Fruit fly (Drosophila melanogaster) whole organism, prepupa: ENCODE results near the gene CG1136.
A peak's percentile ranks its signal among the peaks of the same experiment; 100 is the strongest.

Source experiments
- CG10631 ChIP-seq: fragments of 200-800 bp; sonication (Bioruptor generic); optimal IDR thresholded peaks from 2 replicates; lab custom pipeline; 2016; ENCODE audit warnings: missing biosample characterization, missing genetic modification characterization
- CG10669 ChIP-seq: fragments of 200-800 bp; sonication (Bioruptor generic); optimal IDR thresholded peaks from 3 replicates; lab custom pipeline; 2018; ENCODE audit warnings: missing biosample characterization, mild to moderate bottlenecking, missing genetic modification characterization, moderate library complexity
- CG11762 ChIP-seq: fragments of 200-800 bp; sonication (Bioruptor generic); optimal IDR thresholded peaks from 3 replicates; lab custom pipeline; 2016; ENCODE audit warnings: missing biosample characterization, missing genetic modification characterization; ENCODE audit not compliant: insufficient read depth
- CG11902 ChIP-seq: fragments of 200-800 bp; sonication (Bioruptor generic); optimal IDR thresholded peaks from 3 replicates; lab custom pipeline; 2016; ENCODE audit warnings: missing biosample characterization, missing genetic modification characterization
- CG15336 ChIP-seq: fragments of 200-800 bp; sonication (Bioruptor generic); IDR thresholded peaks from 2 replicates; pipeline ENCODE4 v1.3.6; 2022; ENCODE audit warnings: missing biosample characterization, missing genetic modification characterization
- CG1621 ChIP-seq: fragments of 200-800 bp; sonication (Bioruptor generic); optimal IDR thresholded peaks from 3 replicates; lab custom pipeline; 2018; ENCODE audit warnings: missing biosample characterization, mild to moderate bottlenecking, missing genetic modification characterization
- CG16779 ChIP-seq: fragments of 200-800 bp; sonication (Bioruptor generic); optimal IDR thresholded peaks from 3 replicates; lab custom pipeline; 2017; ENCODE audit warnings: missing biosample characterization, mild to moderate bottlenecking, missing genetic modification characterization
- CG3032 ChIP-seq: fragments of 200-800 bp; optimal IDR thresholded peaks from 2 replicates; lab custom pipeline; 2019; ENCODE audit warnings: missing biosample characterization, mild to moderate bottlenecking, missing genetic modification characterization, moderate library complexity
- CG31627 ChIP-seq: fragments of 200-800 bp; sonication (Bioruptor generic); optimal IDR thresholded peaks from 3 replicates; lab custom pipeline; 2016; ENCODE audit warnings: missing biosample characterization, missing genetic modification characterization
- CG32006 ChIP-seq: fragments of 200-800 bp; sonication (Bioruptor generic); optimal IDR thresholded peaks from 3 replicates; lab custom pipeline; 2017; ENCODE audit warnings: missing biosample characterization, mild to moderate bottlenecking, missing genetic modification characterization
- CG34406 ChIP-seq: fragments of 200-800 bp; sonication (Bioruptor generic); optimal IDR thresholded peaks from 3 replicates; lab custom pipeline; 2016; ENCODE audit warnings: missing biosample characterization, missing genetic modification characterization
- CG3919 ChIP-seq: fragments of 200-800 bp; sonication (Bioruptor generic); optimal IDR thresholded peaks from 3 replicates; lab custom pipeline; 2016; ENCODE audit warnings: missing biosample characterization, missing genetic modification characterization
- CG6163 ChIP-seq: fragments of 200-800 bp; sonication (Bioruptor generic); IDR thresholded peaks from 3 replicates; pipeline ENCODE4 v1.3.6; 2022; ENCODE audit warnings: missing biosample characterization, missing genetic modification characterization
- CG6276 ChIP-seq: fragments of 200-800 bp; sonication (Bioruptor generic); optimal IDR thresholded peaks from 2 replicates; lab custom pipeline; 2017; ENCODE audit warnings: missing biosample characterization, mild to moderate bottlenecking, missing genetic modification characterization
- CG6792 ChIP-seq: fragments of 200-800 bp; sonication (Bioruptor generic); optimal IDR thresholded peaks from 3 replicates; lab custom pipeline; 2016; ENCODE audit warnings: missing biosample characterization, missing genetic modification characterization
- CG6808 ChIP-seq: fragments of 200-800 bp; sonication (Bioruptor generic); optimal IDR thresholded peaks from 3 replicates; lab custom pipeline; 2017; ENCODE audit warnings: missing biosample characterization, missing genetic modification characterization, mild to moderate bottlenecking, moderate library complexity, missing genetic modification reagents
- CG6854 ChIP-seq: fragments of 200-800 bp; sonication (Bioruptor generic); optimal IDR thresholded peaks from 2 replicates; lab custom pipeline; 2017; ENCODE audit warnings: missing biosample characterization, mild to moderate bottlenecking, missing genetic modification characterization
- CG7368 ChIP-seq: fragments of 200-800 bp; sonication (Bioruptor generic); optimal IDR thresholded peaks from 3 replicates; lab custom pipeline; 2016; ENCODE audit warnings: missing biosample characterization, missing genetic modification characterization
- CG8119 ChIP-seq: fragments of 200-800 bp; sonication (Bioruptor generic); IDR thresholded peaks from 3 replicates; pipeline ENCODE4 v1.3.6; 2022; ENCODE audit warnings: missing biosample characterization, missing genetic modification characterization
- CG8319 ChIP-seq: fragments of 200-800 bp; sonication (Bioruptor generic); optimal IDR thresholded peaks from 3 replicates; lab custom pipeline; 2016; ENCODE audit warnings: missing biosample characterization, missing genetic modification characterization
- CG9139 ChIP-seq: fragments of 200-800 bp; sonication (Bioruptor generic); optimal IDR thresholded peaks from 3 replicates; lab custom pipeline; 2017; ENCODE audit warnings: missing biosample characterization, mild to moderate bottlenecking, missing genetic modification characterization
- Eip75B ChIP-seq: fragments of 200-800 bp; sonication (Bioruptor generic); optimal IDR thresholded peaks from 3 replicates; lab custom pipeline; 2016; ENCODE audit warnings: missing biosample characterization, missing genetic modification characterization
- Eip78C ChIP-seq: fragments of 200-800 bp; sonication (Bioruptor generic); peaks from one replicate; lab custom pipeline; 2016; ENCODE audit warnings: missing biosample characterization, missing genetic modification characterization
- Eip93F ChIP-seq: fragments of 200-800 bp; sonication (Bioruptor generic); optimal IDR thresholded peaks from 2 replicates; lab custom pipeline; 2016; ENCODE audit warnings: missing biosample characterization, mild to moderate bottlenecking, missing genetic modification characterization
- Hr38 ChIP-seq: sonication (Bioruptor generic); optimal IDR thresholded peaks from 2 replicates; lab custom pipeline; 2016; ENCODE audit warnings: missing biosample characterization, missing genetic modification characterization
- Hr39 ChIP-seq: fragments of 200-800 bp; sonication (Bioruptor generic); optimal IDR thresholded peaks from 2 replicates; lab custom pipeline; 2016; ENCODE audit warnings: missing biosample characterization, missing genetic modification characterization
- Hr4 ChIP-seq: fragments of 200-800 bp; sonication (Bioruptor generic); optimal IDR thresholded peaks from 3 replicates; lab custom pipeline; 2016; ENCODE audit warnings: missing biosample characterization, missing genetic modification characterization
- Lpt ChIP-seq: fragments of 200-800 bp; sonication (Bioruptor generic); optimal IDR thresholded peaks from 3 replicates; lab custom pipeline; 2016; ENCODE audit warnings: missing biosample characterization, missing genetic modification characterization
- Met ChIP-seq: fragments of 200-800 bp; sonication (Bioruptor generic); optimal IDR thresholded peaks from 3 replicates; lab custom pipeline; 2016; ENCODE audit warnings: missing biosample characterization, missing genetic modification characterization
- OdsH ChIP-seq: fragments of 200-800 bp; sonication (Bioruptor generic); optimal IDR thresholded peaks from 3 replicates; lab custom pipeline; 2016; ENCODE audit warnings: missing biosample characterization, missing genetic modification characterization
- Sox15 ChIP-seq: fragments of 200-800 bp; sonication (Bioruptor generic); optimal IDR thresholded peaks from 3 replicates; lab custom pipeline; 2016; ENCODE audit warnings: missing biosample characterization, missing genetic modification characterization
- achi ChIP-seq: fragments of 200-800 bp; sonication (Bioruptor generic); optimal IDR thresholded peaks from 3 replicates; lab custom pipeline; 2016; ENCODE audit warnings: missing biosample characterization, missing genetic modification characterization
- acj6 ChIP-seq: fragments of 200-800 bp; sonication (Bioruptor generic); optimal IDR thresholded peaks from 3 replicates; lab custom pipeline; 2016; ENCODE audit warnings: missing biosample characterization, missing genetic modification characterization
- cyc ChIP-seq: fragments of 200-800 bp; sonication (Bioruptor generic); optimal IDR thresholded peaks from 3 replicates; lab custom pipeline; 2016; ENCODE audit warnings: missing biosample characterization, missing genetic modification characterization
- eg ChIP-seq: fragments of 200-800 bp; sonication (Bioruptor generic); IDR thresholded peaks from 3 replicates; pipeline ENCODE4 v1.3.6; 2022; ENCODE audit warnings: missing biosample characterization, missing genetic modification characterization
- esn ChIP-seq: fragments of 200-800 bp; sonication (Bioruptor generic); optimal IDR thresholded peaks from 2 replicates; lab custom pipeline; 2016; ENCODE audit warnings: missing biosample characterization, mild to moderate bottlenecking, missing genetic modification characterization, moderate library complexity
- fd85E ChIP-seq: fragments of 200-800 bp; sonication (Bioruptor generic); optimal IDR thresholded peaks from 3 replicates; lab custom pipeline; 2016; ENCODE audit warnings: missing biosample characterization, missing genetic modification characterization
- fkh ChIP-seq: fragments of 200-800 bp; sonication (Bioruptor generic); optimal IDR thresholded peaks from 3 replicates; lab custom pipeline; 2017; ENCODE audit warnings: missing biosample characterization, mild to moderate bottlenecking, missing genetic modification characterization, moderate library complexity
- lz ChIP-seq: fragments of 200-800 bp; sonication (Bioruptor generic); optimal IDR thresholded peaks from 3 replicates; lab custom pipeline; 2016; ENCODE audit warnings: missing biosample characterization, missing genetic modification characterization
- pdm3 ChIP-seq: fragments of 200-800 bp; sonication (Bioruptor generic); optimal IDR thresholded peaks from 3 replicates; lab custom pipeline; 2016; ENCODE audit warnings: missing biosample characterization, missing genetic modification characterization
- salr ChIP-seq, 2 experiments: fragments of 200-800 bp; sonication (Bioruptor generic); optimal IDR thresholded peaks; 3 replicates each; lab custom pipeline; 2016 to 2018; ENCODE audit warnings: missing biosample characterization in 2 of 2, missing genetic modification characterization in 2 of 2, mild to moderate bottlenecking in 1 of 2
- spab ChIP-seq: fragments of 200-800 bp; sonication (Bioruptor generic); optimal IDR thresholded peaks from 2 replicates; lab custom pipeline; 2017; ENCODE audit warnings: missing biosample characterization, mild to moderate bottlenecking, missing genetic modification characterization, missing genetic modification reagents
- ss ChIP-seq, 2 experiments: fragments of 200-800 bp; sonication (Bioruptor generic); optimal IDR thresholded peaks; 2 replicates in 1 of 2; 3 replicates in 1 of 2; lab custom pipeline; 2017 to 2018; ENCODE audit warnings: mild to moderate bottlenecking in 2 of 2, missing biosample characterization in 2 of 2, missing genetic modification characterization in 2 of 2, moderate library complexity in 1 of 2
- svp ChIP-seq: fragments of 200-800 bp; sonication (Bioruptor generic); peaks from one replicate; lab custom pipeline; 2016; ENCODE audit warnings: missing biosample characterization, missing genetic modification characterization
- topi ChIP-seq: fragments of 200-800 bp; sonication (Bioruptor generic); optimal IDR thresholded peaks from 3 replicates; lab custom pipeline; 2016; ENCODE audit warnings: missing biosample characterization, missing genetic modification characterization
- vri ChIP-seq: fragments of 200-800 bp; sonication (Bioruptor generic); optimal IDR thresholded peaks from 3 replicates; lab custom pipeline; 2016; ENCODE audit warnings: missing biosample characterization, mild to moderate bottlenecking, missing genetic modification characterization

The CG1136 gene

DNA sequence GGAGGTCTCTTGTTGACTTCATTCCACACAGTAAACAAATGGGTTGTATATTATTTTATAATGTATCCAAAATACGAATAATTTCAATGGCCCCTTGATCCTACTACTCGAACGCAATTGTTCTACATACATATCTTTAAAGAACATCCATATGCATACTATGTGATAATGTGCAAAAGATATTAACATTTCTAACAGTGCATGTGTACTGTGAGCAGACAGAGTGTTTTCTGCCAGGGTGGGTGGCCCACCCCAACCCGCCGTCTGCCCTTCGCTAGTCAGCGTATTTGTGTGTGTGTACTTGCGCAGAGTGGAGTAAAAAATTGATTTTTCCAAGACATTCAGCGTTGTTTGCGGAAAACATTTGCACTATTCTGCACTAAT is 24.6 kb downstream of the CG1136 start (continued):
- TF ChIP-seq lz (peak; percentile 38), Eip75B (GFP tag; lab: Kevin White, UChicago) (no peak), CG10631 (GFP tag; lab: Kevin White, UChicago) (peak; percentile 86), topi (GFP tag; lab: Kevin White, UChicago) (peak; percentile 83), CG3032 (peak; percentile 91), CG7368 (GFP tag; lab: Kevin White, UChicago) (peak; percentile 83), CG11762 (GFP tag; lab: Kevin White, UChicago) (peak; percentile 85), CG11902 (GFP tag; lab: Kevin White, UChicago) (peak; percentile 70), CG31627 (peak; percentile 76), CG15336 (GFP tag; lab: Robert Waterston, UW) (peak; percentile 90), esn (GFP tag; lab: Kevin White, UChicago) (no peak), Hr4 (GFP tag; lab: Kevin White, UChicago) (peak; percentile 84), Hr39 (GFP tag; lab: Kevin White, UChicago) (peak; percentile 85), CG6808 (peak; percentile 37), CG32006 (GFP tag; lab: Kevin White, UChicago) (peak; percentile 44), CG6276 (GFP tag; lab: Kevin White, UChicago) (no peak), CG10669 (GFP tag; lab: Kevin White, UChicago) (peak; percentile 91), cyc (GFP tag; lab: Kevin White, UChicago) (peak; percentile 86), Lpt (peak; percentile 56), fkh (GFP tag; lab: Kevin White, UChicago) (no peak), CG6163 (GFP tag; lab: Robert Waterston, UW) (peak; percentile 97), ss (GFP tag; optimal IDR thresholded peaks at IDR 0.05; lab: Kevin White, UChicago) (no peak), Eip93F (GFP tag; lab: Kevin White, UChicago) (no peak)

DNA sequence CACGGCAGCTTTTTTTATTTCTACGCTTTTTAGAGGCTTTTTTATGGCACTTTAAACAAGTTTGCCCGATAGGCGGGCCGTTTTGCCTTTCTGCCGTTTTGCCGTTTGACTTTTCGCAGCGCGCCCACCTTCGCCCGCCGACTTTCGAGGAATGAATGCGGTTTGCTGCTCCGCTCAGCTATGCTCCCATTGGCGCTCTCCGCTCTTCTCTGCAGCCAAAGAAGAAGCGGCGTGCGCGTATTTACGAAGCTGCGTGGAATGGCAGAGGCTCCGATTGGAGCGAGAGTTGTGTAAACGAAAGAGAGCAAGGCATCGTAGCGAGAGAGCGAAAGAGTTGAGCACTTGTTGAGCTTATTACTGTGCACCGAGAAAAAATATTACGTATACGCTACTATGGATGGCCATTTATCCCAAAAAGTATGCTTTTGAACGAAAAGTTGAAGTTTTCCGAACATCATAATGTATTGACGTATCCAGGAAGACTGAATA is 25.2 kb downstream of the CG1136 start, which contains the start of gene wit:
Gene wit (minus strand): TSS at position 157 of the 489 bp plus-strand sequence.
- TF ChIP-seq Hr38 (GFP tag; lab: Kevin White, UChicago) (no peak), Hr39 (GFP tag; lab: Kevin White, UChicago) (peak; percentile 3), fkh (GFP tag; lab: Kevin White, UChicago) (peak; percentile 21), CG6276 (GFP tag; lab: Kevin White, UChicago) (peak; percentile 58), cyc (GFP tag; lab: Kevin White, UChicago) (no peak), CG16779 (tag; lab: Kevin White, UChicago) (peak; percentile 52), CG9139 (GFP tag; lab: Kevin White, UChicago) (peak; percentile 52), spab (GFP tag; lab: Kevin White, UChicago) (no peak), CG3919 (GFP tag; lab: Kevin White, UChicago) (peak; percentile 63), vri (GFP tag; lab: Kevin White, UChicago) (peak; percentile 70), achi (GFP tag; lab: Kevin White, UChicago) (peak; percentile 24), CG10669 (GFP tag; lab: Kevin White, UChicago) (no peak), lz (peak; percentile 24), pdm3 (GFP tag; lab: Kevin White, UChicago) (peak; percentile 40), CG15336 (GFP tag; lab: Robert Waterston, UW) (peak; percentile 69; the same call in 1 of the 2 replicates), ss (GFP tag; optimal IDR thresholded peaks at IDR 0.05; lab: Kevin White, UChicago) (peak; percentile 35 to 43), Eip75B (GFP tag; lab: Kevin White, UChicago) (peak; percentile 14), Met (GFP tag; lab: Kevin White, UChicago) (peak; percentile 45), salr (GFP tag; optimal IDR thresholded peaks at IDR 0.05; lab: Kevin White, UChicago) (no peak), CG11762 (GFP tag; lab: Kevin White, UChicago) (no peak), CG7368 (GFP tag; lab: Kevin White, UChicago) (no peak), CG8319 (GFP tag; lab: Kevin White, UChicago) (no peak), fd85E (no peak), CG3032 (no peak), Lpt (peak; percentile 41), CG8119 (GFP tag; lab: Robert Waterston, UW) (peak; percentile 67), CG6163 (GFP tag; lab: Robert Waterston, UW) (peak; percentile 55; the same call in 1 of the 3 replicates), esn (GFP tag; lab: Kevin White, UChicago) (peak; percentile 38), Hr4 (GFP tag; lab: Kevin White, UChicago) (peak; percentile 56), CG6792 (GFP tag; lab: Kevin White, UChicago) (peak; percentile 11), CG32006 (GFP tag; lab: Kevin White, UChicago) (peak; percentile 13), Sox15 (GFP tag; lab: Kevin White, UChicago) (no peak), acj6 (GFP tag; lab: Kevin White, UChicago) (no peak), CG34406 (GFP tag; lab: Kevin White, UChicago) (peak; percentile 13), CG6854 (GFP tag; lab: Kevin White, UChicago) (peak; percentile 87), svp (GFP tag; lab: Kevin White, UChicago) (peak; percentile 85), eg (GFP tag; lab: Robert Waterston, UW) (peak; percentile 65; the same call in 2 of the 3 replicates), Eip78C (peak; percentile 75), CG31627 (no peak), CG1621 (tag; lab: Kevin White, UChicago) (peak; percentile 44), OdsH (GFP tag; lab: Kevin White, UChicago) (peak; percentile 5)
